Fruit fly (Drosophila melanogaster): ENCODE data around the gene Cyp4g15.

- TF ChIP-seq CG8478 (optimal IDR thresholded peaks at IDR 0.05) (no peak), CTCF (optimal IDR thresholded peaks at IDR 0.05) (no peak)
Observed at dm6 chrX:11449476-11450119, 27.3 kb upstream of the Cyp4g15 start.
